Worm (Caenorhabditis elegans): ENCODE data around the gene end-1.

DNA sequence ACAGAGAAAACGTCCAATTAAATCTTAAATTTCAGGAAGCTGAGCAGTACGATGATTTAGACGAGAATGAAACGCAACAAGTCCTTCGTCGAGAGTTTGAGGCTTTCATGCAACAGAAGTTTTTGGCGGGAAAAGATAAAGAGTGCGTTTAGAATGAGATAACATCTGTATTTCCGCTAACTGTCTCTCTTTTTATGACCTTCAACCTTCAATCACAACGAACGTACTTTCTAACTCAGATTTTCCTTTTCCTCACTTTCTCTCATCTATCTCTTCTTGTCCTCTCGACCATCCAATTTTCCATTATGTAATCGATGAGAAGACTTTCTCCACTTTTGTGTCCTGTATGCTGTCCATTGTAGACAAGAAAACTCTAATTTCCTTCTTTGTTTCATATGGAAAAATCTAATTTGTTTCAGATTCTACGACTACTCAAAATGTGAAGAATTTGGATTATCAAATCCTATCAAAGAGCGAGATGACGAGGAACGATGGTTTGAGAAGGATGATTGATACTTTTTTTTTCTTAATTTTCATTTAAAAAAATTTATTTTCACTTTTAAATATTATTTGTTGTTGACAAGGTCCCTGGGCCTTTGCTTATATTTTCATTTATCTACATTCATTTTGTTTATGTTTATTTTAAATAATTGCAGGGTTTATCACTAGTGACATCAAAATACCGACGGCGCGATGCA is 21.5 kb upstream of the end-1 start, which contains the start of gene sao-1:
- no peak for TF ChIP-seq tbx-2 (tag; optimal IDR thresholded peaks at IDR 0.05)
- no peak for TF ChIP-seq pqm-1 (tag; optimal IDR thresholded peaks at IDR 0.05)
- no peak for TF ChIP-seq lin-39 (tag; optimal IDR thresholded peaks at IDR 0.05)
- TF ChIP-seq lin-15B (tag; optimal IDR thresholded peaks at IDR 0.05) = no peak
- TF ChIP-seq ceh-28 (tag; optimal IDR thresholded peaks at IDR 0.05) = no peak
- TF ChIP-seq nhr-11 (tag; optimal IDR thresholded peaks at IDR 0.05) = no peak
- TF ChIP-seq sea-2 (GFP tag; optimal IDR thresholded peaks at IDR 0.05) = no peak
- TF ChIP-seq fos-1 (tag; optimal IDR thresholded peaks at IDR 0.05) = no peak
- no peak for TF ChIP-seq pha-4 (tag; optimal IDR thresholded peaks at IDR 0.05)
- no peak for TF ChIP-seq unc-39 (tag; optimal IDR thresholded peaks at IDR 0.05)
- no peak for TF ChIP-seq mdl-1 (tag; optimal IDR thresholded peaks at IDR 0.05)

All from whole organism, L3 larva.